Worm (Caenorhabditis elegans): ENCODE results near the gene D1086.2.
A peak's percentile ranks its signal among the peaks of the same experiment; 100 is the strongest.
"Not testable (repeated sequence)": the region's sequence is repeated elsewhere in the genome, so short reads cannot be mapped to it uniquely, and the experiment has no call there.

D1086.2 gene

ce11 chrV:14143634-14144033 lies 45.2 kb upstream of the D1086.2 start:
- TF ChIP-seq unc-86 (tag; optimal IDR thresholded peaks at IDR 0.05), result no peak
- peak; percentile 70 for TF ChIP-seq unc-42 (tag; optimal IDR thresholded peaks at IDR 0.05)
- TF ChIP-seq tbx-7 (tag; optimal IDR thresholded peaks at IDR 0.05), result no peak

DNA sequence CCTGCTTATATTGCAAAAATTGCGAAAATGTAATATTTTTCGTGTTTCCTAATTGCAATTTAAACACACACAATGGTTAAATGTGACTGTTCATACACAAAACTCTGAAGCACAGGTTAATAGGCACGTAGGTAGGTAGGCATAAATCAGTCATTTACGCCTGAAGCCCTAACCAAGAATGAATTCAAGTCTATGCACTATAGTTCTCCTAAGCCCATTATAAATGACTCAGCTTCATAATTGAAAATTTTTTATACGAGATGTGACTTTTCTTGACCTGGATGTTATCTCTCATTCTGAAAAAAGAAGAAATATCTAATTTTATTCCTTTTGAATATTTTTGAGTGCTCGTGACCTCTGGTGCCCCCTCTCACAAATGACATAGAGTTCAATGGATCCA lies 43.4 kb upstream of the D1086.2 start:
- no peak for TF ChIP-seq fkh-10 (GFP tag; optimal IDR thresholded peaks at IDR 0.05)
- no peak for TF ChIP-seq C08G9.2 (tag; optimal IDR thresholded peaks at IDR 0.05)
- no peak for TF ChIP-seq unc-55 (GFP tag; optimal IDR thresholded peaks at IDR 0.05)
- no peak for TF ChIP-seq ref-2 (tag; optimal IDR thresholded peaks at IDR 0.05)
- no peak for TF ChIP-seq ceh-31 (tag; optimal IDR thresholded peaks at IDR 0.05)
- no peak for TF ChIP-seq hlh-6 (tag; optimal IDR thresholded peaks at IDR 0.05)
- TF ChIP-seq pha-2 (tag; optimal IDR thresholded peaks at IDR 0.05), result no peak
- no peak for TF ChIP-seq fax-1 (tag; optimal IDR thresholded peaks at IDR 0.05)
- TF ChIP-seq dmd-4 (tag; optimal IDR thresholded peaks at IDR 0.05; ENCODE audit: borderline replicate concordance), result no peak
- TF ChIP-seq pha-4 (tag; optimal IDR thresholded peaks at IDR 0.05), result no peak
- TF ChIP-seq nhr-11 (tag; optimal IDR thresholded peaks at IDR 0.05), result no peak
- TF ChIP-seq madf-2 (tag; optimal IDR thresholded peaks at IDR 0.05), result no peak
- no peak for TF ChIP-seq fkh-6 (tag; optimal IDR thresholded peaks at IDR 0.05)
- no peak for TF ChIP-seq ceh-45 (GFP tag; IDR thresholded peaks at IDR 0.05)
- no peak for TF ChIP-seq C38D4.7 (GFP tag; optimal IDR thresholded peaks at IDR 0.05)
- TF ChIP-seq unc-86 (tag; optimal IDR thresholded peaks at IDR 0.05), result no peak
- no peak for TF ChIP-seq ceh-22 (tag; optimal IDR thresholded peaks at IDR 0.05)

ce11 chrV:14140733-14141132 lies 42.3 kb upstream of the D1086.2 start:
- TF ChIP-seq unc-42 (tag; optimal IDR thresholded peaks at IDR 0.05), result peak; percentile 94
- no peak for TF ChIP-seq T23F11.4 (GFP tag; optimal IDR thresholded peaks at IDR 0.05)

DNA sequence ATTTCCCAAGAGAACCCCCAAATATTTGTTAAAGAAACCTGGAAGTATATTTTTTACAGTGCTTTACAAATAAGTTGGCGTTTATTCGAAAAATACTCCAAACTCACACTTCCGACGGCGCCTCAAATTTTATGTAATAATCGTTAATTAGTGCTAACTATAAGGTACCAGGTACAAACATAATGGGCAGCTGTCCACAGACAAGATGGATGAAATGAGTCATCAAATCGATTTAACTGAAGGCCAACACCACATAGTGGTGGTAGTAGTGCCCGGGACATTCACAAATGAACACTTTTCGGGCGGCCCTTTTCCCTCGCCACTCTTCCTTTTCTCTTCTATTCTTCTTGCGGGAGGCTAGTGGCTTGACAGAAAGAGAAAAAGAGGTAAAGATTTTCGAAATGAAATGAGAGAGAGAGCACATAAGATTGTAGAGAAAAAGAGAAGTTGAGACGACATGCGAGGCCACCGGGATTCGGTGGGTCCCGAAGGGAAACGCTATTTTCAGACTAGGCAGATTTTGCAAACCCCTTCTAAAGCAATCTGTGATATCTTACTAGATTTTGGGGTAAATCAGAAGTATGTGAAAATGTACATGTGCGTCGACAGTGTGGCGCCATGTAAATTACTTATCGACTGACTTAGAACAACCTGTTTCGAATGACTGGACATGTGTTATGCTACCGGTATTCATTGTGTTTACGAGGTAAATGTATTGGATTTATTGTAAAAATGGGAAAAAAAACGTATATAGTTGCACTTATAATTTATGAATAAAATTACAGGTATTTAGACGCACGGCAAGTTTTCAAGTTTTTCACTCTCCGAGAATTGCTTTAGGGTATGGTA lies 41.0 kb upstream of the D1086.2 start:
- peak; percentile 23 for TF ChIP-seq unc-42 (tag; optimal IDR thresholded peaks at IDR 0.05)
- TF ChIP-seq pros-1 (tag; optimal IDR thresholded peaks at IDR 0.05), result no peak
- peak; percentile 18 for TF ChIP-seq tbx-2 (tag; optimal IDR thresholded peaks at IDR 0.05)
- peak; percentile 35 for TF ChIP-seq ceh-31 (tag; optimal IDR thresholded peaks at IDR 0.05)
- TF ChIP-seq lim-6 (tag; optimal IDR thresholded peaks at IDR 0.05), result no peak
- TF ChIP-seq ceh-48 (tag; optimal IDR thresholded peaks at IDR 0.05), result peak; percentile 25
- TF ChIP-seq rnt-1 (tag; optimal IDR thresholded peaks at IDR 0.05), result peak; percentile 29
- peak; percentile 43 for TF ChIP-seq nfya-1 (tag; optimal IDR thresholded peaks at IDR 0.05)

DNA sequence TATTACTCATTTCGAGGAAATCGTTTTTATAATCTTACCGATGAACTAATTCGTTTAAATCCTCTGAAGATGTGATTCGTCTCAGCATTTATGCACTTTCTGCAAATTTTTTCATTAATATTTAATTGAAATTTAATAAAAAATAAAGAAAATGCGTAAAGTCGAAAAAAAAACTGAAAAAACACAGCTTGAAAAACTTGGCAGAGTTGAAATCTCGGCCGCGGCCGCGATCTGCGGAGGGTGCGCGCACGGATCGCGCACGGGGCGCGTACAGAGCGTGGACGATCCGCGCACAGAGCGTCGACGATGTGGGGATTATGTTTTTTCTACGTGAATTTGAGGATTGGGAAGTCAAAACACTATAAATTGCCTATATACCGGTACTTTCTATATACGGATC lies 39.3 kb upstream of the D1086.2 start, which contains the start of gene AH10.4:
AH10.4 (minus strand) TSS at position 101 of the 400 bp plus-strand sequence.
- TF ChIP-seq elt-2, gmeb-2, ceh-48 (tag; optimal IDR thresholded peaks at IDR 0.05): not testable (repeated sequence)

ce11 chrV:14136152-14136551 lies 37.7 kb upstream of the D1086.2 start:
- TF ChIP-seq dve-1 (tag; optimal IDR thresholded peaks at IDR 0.05) (peak; percentile 49), K09A11.1 (tag; optimal IDR thresholded peaks at IDR 0.05; ENCODE audit: insufficient read depth) (no peak), tbx-2 (tag; optimal IDR thresholded peaks at IDR 0.05) (peak; percentile 77), ceh-19 (GFP tag; optimal IDR thresholded peaks at IDR 0.05) (peak; percentile 67), ceh-31 (tag; optimal IDR thresholded peaks at IDR 0.05) (peak; percentile 82), unc-42 (tag; optimal IDR thresholded peaks at IDR 0.05) (peak; percentile 1), ama-1 (optimal IDR thresholded peaks at IDR 0.05) (no peak), zip-5 (tag; optimal IDR thresholded peaks at IDR 0.05) (peak; percentile 13), Y22D7AL.16 (tag; optimal IDR thresholded peaks at IDR 0.05) (no peak), sox-2 (GFP tag; IDR thresholded peaks at IDR 0.05) (peak; percentile 2; the same call in 1 of the 2 replicates), hlh-30 (tag; optimal IDR thresholded peaks at IDR 0.05; ENCODE audit: insufficient read depth) (peak; percentile 46), ceh-18 (tag; optimal IDR thresholded peaks at IDR 0.05) (peak; percentile 56), nfya-1 (tag; optimal IDR thresholded peaks at IDR 0.05) (peak; percentile 75), unc-55 (GFP tag; optimal IDR thresholded peaks at IDR 0.05) (peak; percentile 64), pros-1 (tag; optimal IDR thresholded peaks at IDR 0.05) (peak; percentile 7), pqm-1 (tag; optimal IDR thresholded peaks at IDR 0.05) (no peak), rnt-1 (tag; optimal IDR thresholded peaks at IDR 0.05) (peak; percentile 56), ceh-34 (tag; optimal IDR thresholded peaks at IDR 0.05) (peak; percentile 38), pha-2 (tag; optimal IDR thresholded peaks at IDR 0.05) (peak; percentile 24), sdc-2 (tag; optimal IDR thresholded peaks at IDR 0.05) (no peak), odd-2 (tag; optimal IDR thresholded peaks at IDR 0.05) (no peak)
